Fruit fly (Drosophila melanogaster) ovary, adult (tissue): ENCODE measurements around the gene CG10348.
A peak's percentile ranks its signal among the peaks of the same experiment; 100 is the strongest.

Source experiments
- CG17801 ChIP-seq: fragments of 200-800 bp; optimal IDR thresholded peaks from 2 replicates; lab custom pipeline; 2019; ENCODE audit warnings: missing biosample characterization, mild to moderate bottlenecking, missing genetic modification characterization, moderate library complexity; ENCODE audit not compliant: partially characterized antibody

Gene CG10348

dm6 chr2L:18737239-18737638 lies 4.9 kb upstream of the CG10348 start:
- no peak for TF ChIP-seq CG17801 (GFP tag; lab: Kevin White, UChicago)

DNA sequence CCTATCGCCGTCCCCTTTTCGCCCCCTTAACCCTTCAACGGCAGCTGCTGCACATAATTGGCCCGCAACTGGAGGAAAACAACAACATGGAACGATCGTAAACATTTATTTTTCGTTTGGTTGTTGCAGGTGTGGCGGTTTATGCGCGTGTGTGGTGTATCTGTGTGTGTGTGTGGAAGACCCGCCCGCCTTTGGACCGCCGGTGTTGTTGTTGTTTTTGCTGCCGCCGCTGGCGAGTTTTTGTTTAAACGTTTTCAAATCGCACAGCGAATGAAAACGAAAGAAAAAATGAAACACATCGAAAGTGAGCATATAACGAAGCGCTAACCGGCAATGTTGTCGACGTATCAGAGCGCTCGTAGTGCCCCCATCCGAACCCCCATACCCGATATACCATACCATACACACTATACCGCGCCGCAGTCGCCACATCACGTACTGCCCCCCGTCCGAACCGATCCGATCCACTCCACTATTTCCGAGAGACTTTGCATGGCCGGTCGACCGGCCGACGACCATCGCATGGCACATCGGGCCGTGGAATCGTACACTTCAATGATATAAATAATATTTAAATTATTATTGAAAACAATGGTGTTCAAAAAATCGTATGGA lies 3.3 kb upstream of the CG10348 start:
- TF ChIP-seq CG17801 (GFP tag; lab: Kevin White, UChicago), result no peak

DNA sequence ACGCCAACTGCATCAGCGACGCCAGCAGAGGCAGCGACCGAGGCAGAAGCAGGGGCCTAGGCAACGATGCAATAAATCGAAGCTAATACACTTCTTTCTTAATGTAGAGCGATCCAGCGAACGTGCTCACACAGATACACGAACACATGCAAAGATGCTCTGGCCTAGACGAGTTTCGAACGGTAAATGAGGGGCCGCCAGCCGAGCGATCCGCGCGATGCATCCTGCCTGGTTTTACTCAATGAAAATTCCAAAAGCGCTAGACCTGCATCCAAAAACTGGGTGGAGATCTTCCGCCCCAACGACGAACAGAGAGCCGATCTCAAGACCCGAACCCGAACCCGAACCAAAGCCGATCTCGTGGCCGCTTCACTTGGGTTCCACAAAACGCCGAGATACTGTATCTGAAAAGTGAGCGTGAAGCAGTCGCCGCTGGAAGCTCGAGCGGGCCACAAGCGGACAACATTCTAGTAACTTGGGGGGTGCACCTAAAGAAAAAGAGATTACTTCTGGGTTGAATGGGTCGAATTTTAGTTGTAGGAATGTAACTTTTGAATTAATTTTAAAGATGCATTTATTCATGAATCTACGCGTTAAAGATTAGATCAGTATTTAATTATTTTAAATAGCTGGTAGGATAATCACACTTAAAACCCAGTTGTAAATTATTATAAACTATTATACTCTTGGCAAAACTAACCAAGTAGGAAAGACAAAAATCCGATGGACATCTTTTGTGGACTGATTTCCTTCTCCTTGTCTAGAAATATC lies 621 bp upstream of the CG10348 start:
- TF ChIP-seq CG17801 (GFP tag; lab: Kevin White, UChicago), result no peak

- TF ChIP-seq CG17801 (GFP tag; lab: Kevin White, UChicago), result no peak
Measured at dm6 chr2L:18727986-18728385, 4.3 kb downstream of the CG10348 start.

dm6 chr2L:18724842-18725241 lies 7.5 kb downstream of the CG10348 start:
- TF ChIP-seq CG17801 (GFP tag; lab: Kevin White, UChicago), result no peak

DNA sequence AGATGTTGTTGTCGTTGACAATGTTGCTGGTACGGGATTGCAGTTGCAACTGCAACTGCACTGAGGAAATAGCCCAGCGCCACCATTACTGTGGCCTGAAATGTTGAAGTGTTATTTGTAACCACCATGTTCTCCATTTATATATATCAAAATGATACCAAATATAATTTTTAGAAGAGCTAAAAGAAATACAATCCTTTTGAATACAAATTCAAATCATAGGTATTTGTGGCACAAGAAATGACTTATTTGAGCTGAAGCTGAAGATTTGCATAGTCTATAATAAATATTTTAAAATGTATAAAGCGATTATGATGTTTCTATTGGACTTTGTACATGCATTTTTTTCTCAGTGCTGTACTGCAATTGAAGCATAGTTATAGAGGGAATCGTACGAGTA lies 12.7 kb downstream of the CG10348 start:
- TF ChIP-seq CG17801 (GFP tag; lab: Kevin White, UChicago), result no peak

dm6 chr2L:18717365-18718011 lies 14.8 kb downstream of the CG10348 start:
- no peak for TF ChIP-seq CG17801 (GFP tag; lab: Kevin White, UChicago)

dm6 chr2L:18714086-18714485 lies 18.2 kb downstream of the CG10348 start:
- no peak for TF ChIP-seq CG17801 (GFP tag; lab: Kevin White, UChicago)

DNA sequence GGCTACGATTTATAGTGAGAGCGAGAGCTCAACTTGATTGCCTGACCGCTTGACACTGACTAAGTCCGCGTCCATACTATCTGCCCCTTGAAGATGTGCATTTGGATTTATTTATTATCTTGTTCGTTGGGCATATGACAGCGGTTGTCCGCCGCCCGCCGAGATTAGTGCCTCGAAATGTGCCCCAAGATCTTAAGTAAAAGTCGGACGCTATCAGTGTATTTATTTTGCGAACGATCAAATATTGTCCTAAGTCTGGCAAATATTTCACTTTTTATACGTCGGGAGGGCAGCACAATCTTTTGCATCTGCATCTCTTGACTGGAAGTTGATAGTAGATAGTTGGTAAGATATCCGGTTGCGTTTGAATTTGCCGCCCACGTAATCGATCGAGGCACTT lies 18.6 kb downstream of the CG10348 start, which contains the start of gene Irk3:
TSS of gene Irk3 (minus strand) at position 63 of the 400 bp plus-strand sequence.
- TF ChIP-seq CG17801 (GFP tag; lab: Kevin White, UChicago), result no peak

DNA sequence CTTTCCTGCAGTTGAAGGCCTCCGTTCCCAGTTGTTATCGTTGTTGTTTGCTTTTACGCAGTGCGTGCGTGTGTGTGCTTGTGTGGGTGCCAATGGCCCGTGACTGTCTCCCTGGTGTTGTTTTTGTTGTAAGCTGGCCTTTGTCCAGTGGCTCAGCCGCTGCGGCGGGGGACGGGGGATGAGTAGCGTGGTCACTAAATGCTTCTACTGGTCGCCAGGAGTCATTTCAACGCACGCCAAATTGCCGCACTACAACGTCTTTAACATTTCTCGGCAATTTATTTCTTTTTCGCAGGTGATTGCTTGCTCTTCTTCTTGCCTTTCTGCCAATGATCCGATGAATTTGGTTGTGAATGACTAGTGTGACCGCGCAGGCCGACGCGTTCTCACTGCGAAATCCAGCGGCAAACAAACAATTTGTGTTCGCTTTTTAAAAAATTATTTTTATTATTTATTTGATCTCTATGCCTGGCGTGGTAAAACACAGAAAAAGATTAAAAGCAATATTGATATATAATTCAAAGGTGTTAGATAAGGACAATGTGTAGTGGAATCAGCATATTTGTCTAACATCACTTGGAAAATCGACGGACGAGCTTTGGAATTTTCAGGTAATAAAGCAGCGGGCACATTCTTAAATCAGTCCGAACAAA lies 24.0 kb downstream of the CG10348 start, which contains the start of the genes Faf2 and Grip71:
TSS of gene Faf2 (minus strand) at position 450 of the 653 bp plus-strand sequence.
TSS of gene Grip71 (plus strand) at position 608 of the 653 bp plus-strand sequence.
- TF ChIP-seq CG17801 (GFP tag; lab: Kevin White, UChicago), result peak; percentile 73

DNA sequence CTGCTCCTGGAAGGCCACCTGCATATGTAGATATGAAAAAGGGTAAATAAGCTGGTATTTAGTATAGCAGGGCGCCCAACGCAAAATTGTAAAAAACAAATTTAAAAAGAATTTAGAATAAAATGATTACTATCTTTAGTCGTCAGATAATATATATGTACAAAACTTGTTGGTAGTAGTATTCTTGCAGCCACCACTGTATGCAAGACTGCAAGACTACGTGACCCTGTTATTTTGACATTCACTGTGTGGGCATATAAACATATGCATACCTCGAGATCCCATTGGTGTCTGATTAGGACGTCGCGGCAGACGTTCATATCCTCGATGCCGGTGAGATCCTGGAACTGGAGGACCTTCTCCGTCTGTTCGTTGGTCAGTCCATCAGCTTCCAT lies 24.5 kb downstream of the CG10348 start:
- no peak for TF ChIP-seq CG17801 (GFP tag; lab: Kevin White, UChicago)

dm6 chr2L:18705617-18706046 lies 26.7 kb downstream of the CG10348 start, which contains the start of gene Jwa:
Gene Jwa, minus strand, starts transcription at chr2L:18705703.
- peak; percentile 73 for TF ChIP-seq CG17801 (GFP tag; lab: Kevin White, UChicago)

- TF ChIP-seq CG17801 (GFP tag; lab: Kevin White, UChicago), result peak; percentile 69
Measured at dm6 chr2L:18702721-18703488, 29.4 kb downstream of the CG10348 start, which contains the start of the genes CG10376 and CG10343. Gene CG10376, minus strand, starts transcription at chr2L:18703105. Gene CG10343, plus strand, starts transcription at chr2L:18703473.
